Fruit fly (Drosophila melanogaster) whole organism, embryonic: ENCODE data around the gene CG6878.

ENCODE experiments used
- ATbp ChIP-seq: fragments of 200-800 bp; sonication (Bioruptor generic); optimal IDR thresholded peaks from 2 replicates; lab custom pipeline; 2017; ENCODE audit warnings: missing biosample characterization, mild to moderate bottlenecking, missing genetic modification characterization, missing genetic modification reagents
- Asciz ChIP-seq: fragments of 200-800 bp; sonication (Bioruptor generic); optimal IDR thresholded peaks from 2 replicates; lab custom pipeline; 2017; ENCODE audit warnings: missing biosample characterization, mild to moderate bottlenecking, missing genetic modification characterization, missing genetic modification reagents
- Atf6 ChIP-seq: fragments of 200-800 bp; sonication (Bioruptor generic); IDR thresholded peaks from 2 replicates; pipeline ENCODE4 v1.3.6; 2022; ENCODE audit warnings: missing biosample characterization, missing genetic modification characterization
- CG10209 ChIP-seq: fragments of 200-800 bp; sonication (Bioruptor generic); optimal IDR thresholded peaks from 3 replicates; lab custom pipeline; 2017; ENCODE audit warnings: missing biosample characterization, mild to moderate bottlenecking, missing genetic modification characterization, missing genetic modification reagents
- CG10267 ChIP-seq: fragments of 200-800 bp; sonication (Bioruptor generic); optimal IDR thresholded peaks from 2 replicates; lab custom pipeline; 2018; ENCODE audit warnings: missing biosample characterization, mild to moderate bottlenecking, missing genetic modification characterization, moderate library complexity
- CG10431 ChIP-seq: fragments of 200-800 bp; sonication (Bioruptor generic); optimal IDR thresholded peaks from 3 replicates; lab custom pipeline; 2018; ENCODE audit warnings: missing biosample characterization, mild to moderate bottlenecking, missing genetic modification characterization
- CG10979 ChIP-seq: fragments of 200-800 bp; sonication (Bioruptor generic); optimal IDR thresholded peaks from 2 replicates; lab custom pipeline; 2018; ENCODE audit warnings: missing biosample characterization, mild to moderate bottlenecking, missing genetic modification characterization, moderate library complexity
- CG12104 ChIP-seq: fragments of 200-800 bp; sonication (Bioruptor generic); optimal IDR thresholded peaks from 3 replicates; lab custom pipeline; 2016; ENCODE audit warnings: missing biosample characterization, missing genetic modification characterization
- CG12236 ChIP-seq: fragments of 200-800 bp; sonication (Bioruptor generic); optimal IDR thresholded peaks from 2 replicates; lab custom pipeline; 2016; ENCODE audit warnings: missing biosample characterization, missing genetic modification characterization
- CG12391 ChIP-seq: fragments of 200-800 bp; sonication (Bioruptor generic); optimal IDR thresholded peaks from 3 replicates; lab custom pipeline; 2018; ENCODE audit warnings: missing biosample characterization, mild to moderate bottlenecking, missing genetic modification characterization, moderate library complexity
- CG15696 ChIP-seq: fragments of 200-800 bp; sonication (Bioruptor generic); optimal IDR thresholded peaks from 2 replicates; lab custom pipeline; 2019; ENCODE audit warnings: missing biosample characterization, mild to moderate bottlenecking, missing genetic modification characterization, moderate library complexity
- CG1603 ChIP-seq: fragments of 200-800 bp; sonication (Bioruptor generic); optimal IDR thresholded peaks from 2 replicates; lab custom pipeline; 2019; ENCODE audit warnings: missing biosample characterization, mild to moderate bottlenecking, missing genetic modification characterization, moderate library complexity
- CG17829 ChIP-seq: fragments of 200-800 bp; optimal IDR thresholded peaks from 2 replicates; lab custom pipeline; 2019; ENCODE audit warnings: missing biosample characterization, mild to moderate bottlenecking, missing genetic modification characterization, moderate library complexity
- CG18262 ChIP-seq: fragments of 200-800 bp; optimal IDR thresholded peaks from 3 replicates; lab custom pipeline; 2019; ENCODE audit warnings: missing biosample characterization, mild to moderate bottlenecking, missing genetic modification characterization, moderate library complexity
- CG18599 ChIP-seq: fragments of 200-800 bp; sonication (Bioruptor generic); optimal IDR thresholded peaks from 3 replicates; lab custom pipeline; 2017; ENCODE audit warnings: missing biosample characterization, missing genetic modification characterization, mild to moderate bottlenecking, moderate library complexity, missing genetic modification reagents
- CG2202 ChIP-seq: fragments of 200-800 bp; sonication (Bioruptor generic); optimal IDR thresholded peaks from 2 replicates; lab custom pipeline; 2018; ENCODE audit warnings: missing biosample characterization, mild to moderate bottlenecking, missing genetic modification characterization
- CG2712 ChIP-seq: fragments of 200-800 bp; optimal IDR thresholded peaks from 3 replicates; lab custom pipeline; 2019; ENCODE audit warnings: missing biosample characterization, mild to moderate bottlenecking, missing genetic modification characterization, moderate library complexity
- CG30020 ChIP-seq: fragments of 200-800 bp; optimal IDR thresholded peaks from 2 replicates; lab custom pipeline; 2019; ENCODE audit warnings: missing biosample characterization, mild to moderate bottlenecking, missing genetic modification characterization, moderate library complexity
- CG3065 ChIP-seq: fragments of 200-800 bp; sonication (Bioruptor generic); optimal IDR thresholded peaks from 2 replicates; lab custom pipeline; 2016; ENCODE audit warnings: missing biosample characterization, missing genetic modification characterization
- CG31441 ChIP-seq: fragments of 200-800 bp; sonication (Bioruptor generic); IDR thresholded peaks from 2 replicates; pipeline ENCODE4 v1.3.6; 2022; ENCODE audit warnings: missing biosample characterization, missing genetic modification characterization
- CG4820 ChIP-seq: fragments of 200-800 bp; sonication (Bioruptor generic); optimal IDR thresholded peaks from 3 replicates; lab custom pipeline; 2016; ENCODE audit warnings: missing biosample characterization, missing genetic modification characterization
- CG5245 ChIP-seq: fragments of 200-800 bp; sonication (Bioruptor generic); optimal IDR thresholded peaks from 3 replicates; lab custom pipeline; 2016; ENCODE audit warnings: missing biosample characterization, missing genetic modification characterization
- CG6175 ChIP-seq: fragments of 200-800 bp; sonication (Bioruptor generic); IDR thresholded peaks from 3 replicates; pipeline ENCODE4 v1.3.6; 2022; ENCODE audit warnings: missing biosample characterization, missing genetic modification characterization
- CG8924 ChIP-seq: fragments of 200-800 bp; optimal IDR thresholded peaks from 3 replicates; lab custom pipeline; 2019; ENCODE audit warnings: missing biosample characterization, mild to moderate bottlenecking, missing genetic modification characterization, moderate library complexity
- CG9437 ChIP-seq: fragments of 200-800 bp; sonication (Bioruptor generic); optimal IDR thresholded peaks from 2 replicates; lab custom pipeline; 2018; ENCODE audit warnings: missing biosample characterization, mild to moderate bottlenecking, missing genetic modification characterization
- CG9727 ChIP-seq: fragments of 200-800 bp; sonication (Bioruptor generic); optimal IDR thresholded peaks from 3 replicates; lab custom pipeline; 2017; ENCODE audit warnings: missing biosample characterization, mild to moderate bottlenecking, missing genetic modification characterization
- CG9876 ChIP-seq: fragments of 200-800 bp; sonication (Bioruptor generic); optimal IDR thresholded peaks from 2 replicates; lab custom pipeline; 2016; ENCODE audit warnings: missing biosample characterization, missing genetic modification characterization
- D19A ChIP-seq: fragments of 200-800 bp; optimal IDR thresholded peaks from 3 replicates; lab custom pipeline; 2019; ENCODE audit warnings: missing biosample characterization, mild to moderate bottlenecking, missing genetic modification characterization, moderate library complexity
- Jarid2 ChIP-seq: fragments of 200-800 bp; sonication (Bioruptor generic); optimal IDR thresholded peaks from 3 replicates; lab custom pipeline; 2017; ENCODE audit warnings: mild to moderate bottlenecking, missing biosample characterization, missing genetic modification reagents, missing genetic modification characterization
- Lhr ChIP-seq: fragments of 200-800 bp; sonication (Bioruptor generic); optimal IDR thresholded peaks from 3 replicates; lab custom pipeline; 2017; ENCODE audit warnings: mild to moderate bottlenecking, missing biosample characterization, missing genetic modification reagents, missing genetic modification characterization
- Pdp1 ChIP-seq, 2 experiments: fragments of 200-800 bp; sonication (Bioruptor generic); optimal IDR thresholded peaks; 3 replicates each; lab custom pipeline; 2016; ENCODE audit warnings: missing biosample characterization in 2 of 2, missing genetic modification characterization in 2 of 2, mild to moderate bottlenecking in 1 of 2, moderate library complexity in 1 of 2
- Rx ChIP-seq: fragments of 200-800 bp; sonication (Bioruptor generic); IDR thresholded peaks from 2 replicates; pipeline ENCODE4 v1.3.6; 2022; ENCODE audit warnings: missing biosample characterization, missing genetic modification characterization
- Sox102F ChIP-seq: fragments of 200-800 bp; sonication (Bioruptor generic); optimal IDR thresholded peaks from 2 replicates; lab custom pipeline; 2018; ENCODE audit warnings: missing biosample characterization, mild to moderate bottlenecking, missing genetic modification characterization, moderate library complexity
- Ssrp ChIP-seq: fragments of 200-800 bp; sonication (Bioruptor generic); optimal IDR thresholded peaks from 2 replicates; lab custom pipeline; 2018; ENCODE audit warnings: missing biosample characterization, mild to moderate bottlenecking, missing genetic modification characterization, moderate library complexity
- Xrp1 ChIP-seq: fragments of 200-800 bp; sonication (Bioruptor generic); IDR thresholded peaks from 2 replicates; pipeline ENCODE4 v1.3.6; 2022; ENCODE audit warnings: missing biosample characterization, missing genetic modification characterization
- ara ChIP-seq: fragments of 200-800 bp; sonication (Bioruptor generic); IDR thresholded peaks from 2 replicates; pipeline ENCODE4 v1.3.6; 2022; ENCODE audit warnings: missing biosample characterization, missing genetic modification characterization
- bcd ChIP-seq: fragments of 200-800 bp; sonication (Bioruptor generic); optimal IDR thresholded peaks from 2 replicates; lab custom pipeline; 2017; ENCODE audit warnings: missing biosample characterization, mild to moderate bottlenecking, missing genetic modification characterization
- bsh ChIP-seq, 2 experiments: fragments of 200-800 bp; sonication (Bioruptor generic); optimal IDR thresholded peaks; 2 replicates each; lab custom pipeline; 2017 to 2018; ENCODE audit warnings: mild to moderate bottlenecking in 2 of 2, missing biosample characterization in 2 of 2, missing genetic modification characterization in 2 of 2, moderate library complexity in 1 of 2
- dmrt11E ChIP-seq: fragments of 200-800 bp; sonication (Bioruptor generic); optimal IDR thresholded peaks from 3 replicates; lab custom pipeline; 2018; ENCODE audit warnings: missing biosample characterization, mild to moderate bottlenecking, missing genetic modification characterization, moderate library complexity
- dmrt99B ChIP-seq: fragments of 200-800 bp; sonication (Bioruptor generic); optimal IDR thresholded peaks from 2 replicates; lab custom pipeline; 2018; ENCODE audit warnings: missing biosample characterization, mild to moderate bottlenecking, missing genetic modification characterization, moderate library complexity
- esg ChIP-seq: fragments of 200-800 bp; sonication (Bioruptor generic); conservative IDR thresholded peaks from 2 replicates; pipeline ENCODE4 v1.3.6; 2022; ENCODE audit warnings: missing biosample characterization, missing genetic modification characterization
- gem ChIP-seq: fragments of 200-800 bp; sonication (Bioruptor generic); optimal IDR thresholded peaks from 2 replicates; lab custom pipeline; 2019; ENCODE audit warnings: missing biosample characterization, mild to moderate bottlenecking, missing genetic modification characterization, moderate library complexity
- grau ChIP-seq: fragments of 200-800 bp; optimal IDR thresholded peaks from 3 replicates; lab custom pipeline; 2019; ENCODE audit warnings: missing biosample characterization, mild to moderate bottlenecking, missing genetic modification characterization, moderate library complexity
- lola ChIP-seq, 3 experiments: fragments of >200 bp in 2 of 3; fragments of 200-800 bp in 1 of 3; sonication (Bioruptor generic) in 1 of 3; optimal IDR thresholded peaks; 2 replicates each; lab custom pipeline; 2017 to 2019; ENCODE audit warnings: missing biosample characterization in 3 of 3, missing genetic modification characterization in 3 of 3, mild to moderate bottlenecking in 1 of 3, moderate library complexity in 1 of 3
- odd ChIP-seq: fragments of 200-800 bp; sonication (Bioruptor generic); optimal IDR thresholded peaks from 2 replicates; lab custom pipeline; 2017; ENCODE audit warnings: missing biosample characterization, mild to moderate bottlenecking, missing genetic modification characterization
- phol ChIP-seq: fragments of 200-800 bp; sonication (Bioruptor generic); optimal IDR thresholded peaks from 3 replicates; lab custom pipeline; 2018; ENCODE audit warnings: missing biosample characterization, mild to moderate bottlenecking, missing genetic modification characterization, moderate library complexity
- run ChIP-seq: fragments of 200-800 bp; sonication (Bioruptor generic); optimal IDR thresholded peaks from 3 replicates; lab custom pipeline; 2018; ENCODE audit warnings: missing biosample characterization, mild to moderate bottlenecking, missing genetic modification characterization
- sens ChIP-seq: fragments of 200-800 bp; sonication (Bioruptor generic); peaks from one replicate; lab custom pipeline; 2016; ENCODE audit warnings: missing biosample characterization, missing genetic modification characterization
- trem ChIP-seq: fragments of 200-800 bp; optimal IDR thresholded peaks from 3 replicates; lab custom pipeline; 2019; ENCODE audit warnings: missing biosample characterization, mild to moderate bottlenecking, missing genetic modification characterization, moderate library complexity
- zfh2 ChIP-seq: fragments of 200-800 bp; sonication (Bioruptor generic); optimal IDR thresholded peaks from 2 replicates; lab custom pipeline; 2016; ENCODE audit warnings: missing biosample characterization, missing genetic modification characterization

CG6878 gene

DNA sequence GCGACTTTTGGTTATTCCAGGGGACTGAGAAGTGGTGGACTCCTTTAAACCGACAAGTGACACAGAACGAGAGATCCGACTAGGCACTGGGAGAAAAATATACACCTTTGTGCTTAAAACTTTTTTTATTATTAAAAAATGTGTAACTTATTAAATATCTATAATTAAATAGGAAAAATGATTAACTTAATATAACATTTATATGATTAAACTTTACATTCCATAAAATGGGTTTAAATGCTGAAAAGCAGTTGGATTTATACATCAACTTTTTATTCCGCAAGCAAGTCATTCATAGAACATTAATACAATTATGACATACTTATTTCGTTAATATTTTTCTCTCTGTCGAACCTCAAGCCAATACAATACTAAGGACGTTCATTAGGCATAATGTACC lies 12.5 kb downstream of the CG6878 start:
- TF ChIP-seq Ssrp (tag; lab: Kevin White, UChicago) (no peak), run (tag; lab: Kevin White, UChicago) (no peak), CG18262 (peak; percentile 37), bsh (GFP tag; optimal IDR thresholded peaks at IDR 0.05; lab: Kevin White, UChicago) (peak; percentile 31 to 36), zfh2 (GFP tag; lab: Kevin White, UChicago) (no peak), Xrp1 (0 out of 2 replicates have a peak, but pooled peaks have one; percentile 19), CG9727 (peak; percentile 1), CG2712 (tag; lab: Kevin White, UChicago) (peak; percentile 40), Sox102F (GFP tag; lab: Kevin White, UChicago) (peak; percentile 4), CG10267 (tag; lab: Kevin White, UChicago) (peak; percentile 2), dmrt11E (peak; percentile 39), D19A (tag; lab: Kevin White, UChicago) (peak; percentile 24), Asciz (no peak), CG31441 (GFP tag; lab: Robert Waterston, UW) (0 out of 2 replicates have a peak, but pooled peaks have one; percentile 14), trem (tag; lab: Kevin White, UChicago) (peak; percentile 5), dmrt99B (tag; lab: Kevin White, UChicago) (peak; percentile 20), ara (no peak), CG15696 (tag; lab: Kevin White, UChicago) (peak; percentile 6), phol (peak; percentile 38), Atf6 (GFP tag; lab: Robert Waterston, UW) (no peak), bcd (GFP tag; lab: Kevin White, UChicago) (no peak), CG1603 (tag; lab: Kevin White, UChicago) (no peak), CG10979 (tag; lab: Kevin White, UChicago) (peak; percentile 47), CG12391 (tag; lab: Kevin White, UChicago) (peak; percentile 17), grau (tag; lab: Kevin White, UChicago) (peak; percentile 8), gem (tag; lab: Kevin White, UChicago) (peak; percentile 41), lola (GFP tag; optimal IDR thresholded peaks at IDR 0.05; lab: Kevin White, UChicago) (peak in 1 of 3 experiments; percentile 9), sens (GFP tag; lab: Kevin White, UChicago) (peak; percentile 58)

DNA sequence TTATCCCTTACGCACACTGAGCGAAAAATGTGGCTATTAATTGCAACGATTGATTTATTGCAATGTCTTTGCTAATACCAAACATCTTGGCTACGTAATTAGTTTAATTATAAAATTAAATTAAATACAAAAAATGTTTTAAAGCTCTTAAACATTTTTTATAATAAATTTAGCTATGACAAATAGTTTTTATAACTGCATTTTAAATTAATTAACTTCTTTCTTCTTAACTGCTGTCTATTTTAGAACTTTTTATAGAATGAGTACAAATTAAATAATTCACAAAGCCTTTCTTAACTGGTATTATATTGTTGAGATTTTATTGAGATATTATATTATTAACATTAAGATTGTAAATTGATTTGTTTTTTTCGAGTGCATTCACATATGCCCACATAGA lies 13.2 kb downstream of the CG6878 start:
- TF ChIP-seq CG4820 (GFP tag; lab: Kevin White, UChicago): no peak
- TF ChIP-seq CG10209 (GFP tag; lab: Kevin White, UChicago): no peak
- no peak for TF ChIP-seq CG5245 (GFP tag; lab: Kevin White, UChicago)
- no peak for TF ChIP-seq CG18599 (GFP tag; lab: Kevin White, UChicago)
- TF ChIP-seq CG9437: peak; percentile 42
- TF ChIP-seq Jarid2 (GFP tag; lab: Kevin White, UChicago): no peak
- peak; percentile 41 for TF ChIP-seq Sox102F (GFP tag; lab: Kevin White, UChicago)
- TF ChIP-seq CG10431: no peak
- TF ChIP-seq odd (GFP tag; lab: Kevin White, UChicago): no peak
- TF ChIP-seq CG2202 (tag; lab: Kevin White, UChicago): peak; percentile 3
- TF ChIP-seq Lhr (GFP tag; lab: Kevin White, UChicago): no peak
- no peak for TF ChIP-seq CG30020 (tag; lab: Kevin White, UChicago)
- TF ChIP-seq phol: peak; percentile 73
- no peak for TF ChIP-seq CG3065 (GFP tag; lab: Kevin White, UChicago)
- TF ChIP-seq CG9876: no peak
- peak; percentile 70 for TF ChIP-seq CG17829 (tag; lab: Kevin White, UChicago)
- TF ChIP-seq Rx (GFP tag; lab: Robert Waterston, UW): no peak
- TF ChIP-seq CG12104 (GFP tag; lab: Kevin White, UChicago): no peak
- TF ChIP-seq esg (GFP tag; lab: Robert Waterston, UW): no peak
- TF ChIP-seq CG8924: peak; percentile 23
- no peak for TF ChIP-seq Pdp1 (GFP tag; optimal IDR thresholded peaks at IDR 0.05; lab: Kevin White, UChicago)
- no peak for TF ChIP-seq CG6175 (GFP tag; lab: Robert Waterston, UW)
- no peak for TF ChIP-seq CG12236 (GFP tag; lab: Kevin White, UChicago)
- no peak for TF ChIP-seq ATbp
